Fruit fly (Drosophila melanogaster): ENCODE results near the gene qua.

qua gene

DNA sequence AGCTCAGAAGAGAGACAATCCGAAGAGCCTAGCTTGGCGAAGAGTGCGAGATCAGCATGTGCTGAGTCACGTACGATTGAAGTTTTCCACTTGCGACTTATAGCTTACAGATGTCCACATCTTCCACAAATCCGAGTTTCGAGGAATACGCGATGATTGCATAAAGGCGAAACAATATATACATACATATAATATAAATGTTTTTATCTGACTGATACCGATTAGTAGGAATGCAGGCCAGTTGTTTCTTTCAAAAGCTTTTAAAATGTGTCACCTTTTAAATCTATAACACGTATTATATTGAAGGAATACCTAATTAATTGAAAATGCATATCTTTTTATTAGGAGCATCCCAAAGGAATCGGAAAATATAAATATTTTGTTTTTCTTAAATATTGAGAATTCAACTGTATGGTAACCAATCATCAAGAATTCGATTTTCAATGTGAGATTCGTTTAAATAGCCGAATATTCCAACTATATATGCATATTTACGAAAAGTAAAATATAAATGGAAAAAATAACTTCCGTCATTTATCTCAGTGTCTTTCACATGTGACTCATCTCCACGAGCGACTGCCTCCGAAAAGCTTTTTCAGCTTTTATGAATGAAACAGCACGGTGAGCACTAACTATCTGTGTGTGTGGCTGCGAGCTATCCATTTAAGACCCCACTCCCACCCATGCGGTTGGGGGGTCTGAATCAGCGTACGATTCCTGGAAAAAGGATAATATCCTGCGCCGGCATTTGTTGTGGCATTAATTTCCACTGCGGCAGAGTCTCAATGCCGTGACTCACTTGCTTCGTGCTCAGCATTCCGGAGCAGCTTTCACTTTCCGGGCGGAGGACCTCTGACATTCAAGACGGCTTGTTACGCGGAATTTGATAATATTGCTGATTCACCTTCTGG is 46.2 kb downstream of the qua start (continued):
- peak; percentile 38 for TF ChIP-seq CG12299 (tag; optimal IDR thresholded peaks at IDR 0.05)
- TF ChIP-seq scrt (GFP tag; optimal IDR thresholded peaks at IDR 0.05): peak; percentile 52
- TF ChIP-seq ind (GFP tag; optimal IDR thresholded peaks at IDR 0.05): peak; percentile 43
- no peak for TF ChIP-seq chn (GFP tag; optimal IDR thresholded peaks at IDR 0.05)
- TF ChIP-seq CG13894 (tag; optimal IDR thresholded peaks at IDR 0.05): peak; percentile 69
- TF ChIP-seq shn (GFP tag; optimal IDR thresholded peaks at IDR 0.05): peak; percentile 36
- TF ChIP-seq CG12104 (GFP tag; optimal IDR thresholded peaks at IDR 0.05): peak; percentile 40
- TF ChIP-seq sens-2 (GFP tag; IDR thresholded peaks at IDR 0.05): no peak
- TF ChIP-seq CG31224 (GFP tag; IDR thresholded peaks at IDR 0.05): no peak
- TF ChIP-seq Sox100B (GFP tag; optimal IDR thresholded peaks at IDR 0.05): peak; percentile 77
- no peak for TF ChIP-seq B-H2 (GFP tag; optimal IDR thresholded peaks at IDR 0.05)
- no peak for TF ChIP-seq Gug (GFP tag; IDR thresholded peaks at IDR 0.05)
- 0 out of 2 replicates have a peak, but pooled peaks have one; percentile 30 for TF ChIP-seq al (GFP tag; IDR thresholded peaks at IDR 0.05)
- TF ChIP-seq Taf1 (GFP tag; IDR thresholded peaks at IDR 0.05): 0 out of 2 replicates have a peak, but pooled peaks have one; percentile 9
- peak; percentile 74 for TF ChIP-seq Hmr (GFP tag; optimal IDR thresholded peaks at IDR 0.05)
- TF ChIP-seq CG13775 (GFP tag; optimal IDR thresholded peaks at IDR 0.05): no peak
- TF ChIP-seq CG8388 (GFP tag; optimal IDR thresholded peaks at IDR 0.05): peak; percentile 64
- no peak for TF ChIP-seq lov (optimal IDR thresholded peaks at IDR 0.05)
- no peak for TF ChIP-seq lov (GFP tag; IDR thresholded peaks at IDR 0.05)
- TF ChIP-seq CG17361 (GFP tag; IDR thresholded peaks at IDR 0.05): peak; percentile 65; the same call in 2 of the 3 replicates
- TF ChIP-seq CG9437 (GFP tag; optimal IDR thresholded peaks at IDR 0.05): peak; percentile 28
- TF ChIP-seq Doc3 (GFP tag; IDR thresholded peaks at IDR 0.05; ENCODE audit: partially characterized antibody): no peak
- no peak for TF ChIP-seq Atf3 (GFP tag; optimal IDR thresholded peaks at IDR 0.05)
- TF ChIP-seq CTCF (GFP tag; optimal IDR thresholded peaks at IDR 0.05): no peak
- TF ChIP-seq luna (GFP tag; optimal IDR thresholded peaks at IDR 0.05): no peak
- peak; percentile 44 for TF ChIP-seq az2 (GFP tag; optimal IDR thresholded peaks at IDR 0.05)
- peak; percentile 53 for TF ChIP-seq sd (tag; optimal IDR thresholded peaks at IDR 0.05)
- TF ChIP-seq CG9876 (GFP tag; optimal IDR thresholded peaks at IDR 0.05): no peak
- TF ChIP-seq CG10979 (tag; optimal IDR thresholded peaks at IDR 0.05): no peak
- peak; percentile 28 for TF ChIP-seq ewg (GFP tag; optimal IDR thresholded peaks at IDR 0.05)
- peak; percentile 70 for TF ChIP-seq CG12659 (GFP tag; optimal IDR thresholded peaks at IDR 0.05)
- no peak for TF ChIP-seq Scr (GFP tag; IDR thresholded peaks at IDR 0.05; ENCODE audit: partially characterized antibody)
- TF ChIP-seq gfzf (GFP tag; optimal IDR thresholded peaks at IDR 0.05): no peak
- no peak for TF ChIP-seq CG7987 (GFP tag; optimal IDR thresholded peaks at IDR 0.05)
- TF ChIP-seq CG15601 (tag; optimal IDR thresholded peaks at IDR 0.05): peak; percentile 20
- TF ChIP-seq CG43689 (GFP tag; IDR thresholded peaks at IDR 0.05): no peak
- TF ChIP-seq CG2678 (tag; optimal IDR thresholded peaks at IDR 0.05): peak; percentile 81
- TF ChIP-seq sens (GFP tag): peak; percentile 90
- TF ChIP-seq chinmo (GFP tag; IDR thresholded peaks at IDR 0.05; ENCODE audit: partially characterized antibody): no peak
- peak; percentile 54 for TF ChIP-seq CG12769 (tag; optimal IDR thresholded peaks at IDR 0.05)
- TF ChIP-seq Bteb2 (GFP tag; optimal IDR thresholded peaks at IDR 0.05): peak; percentile 56
- TF ChIP-seq maf-S (GFP tag; optimal IDR thresholded peaks at IDR 0.05): peak; percentile 17
- TF ChIP-seq sima (GFP tag; optimal IDR thresholded peaks at IDR 0.05): no peak
- no peak for TF ChIP-seq tup (GFP tag; optimal IDR thresholded peaks at IDR 0.05)
- TF ChIP-seq CG17186 (GFP tag; optimal IDR thresholded peaks at IDR 0.05): no peak
- TF ChIP-seq vvl (GFP tag; IDR thresholded peaks at IDR 0.05): no peak
- peak; percentile 24 for TF ChIP-seq CG6683 (GFP tag; optimal IDR thresholded peaks at IDR 0.05)
- TF ChIP-seq Nf-YB (GFP tag; optimal IDR thresholded peaks at IDR 0.05): peak; percentile 20
- no peak for TF ChIP-seq CG4328 (GFP tag; optimal IDR thresholded peaks at IDR 0.05)
